Fruit fly (Drosophila melanogaster) whole organism, prepupa: Measurements from ENCODE around the gene bur.

Source experiments
- Blimp-1 ChIP-seq: fragments of 200-800 bp; sonication (Bioruptor generic); optimal IDR thresholded peaks from 3 replicates; lab custom pipeline; 2017; ENCODE audit warnings: missing biosample characterization, missing genetic modification characterization, mild to moderate bottlenecking, moderate library complexity, missing genetic modification reagents
- CG10669 ChIP-seq: fragments of 200-800 bp; sonication (Bioruptor generic); optimal IDR thresholded peaks from 3 replicates; lab custom pipeline; 2018; ENCODE audit warnings: missing biosample characterization, mild to moderate bottlenecking, missing genetic modification characterization, moderate library complexity
- CG11762 ChIP-seq: fragments of 200-800 bp; sonication (Bioruptor generic); optimal IDR thresholded peaks from 3 replicates; lab custom pipeline; 2016; ENCODE audit warnings: missing biosample characterization, missing genetic modification characterization; ENCODE audit not compliant: insufficient read depth
- CG1621 ChIP-seq: fragments of 200-800 bp; sonication (Bioruptor generic); optimal IDR thresholded peaks from 3 replicates; lab custom pipeline; 2018; ENCODE audit warnings: missing biosample characterization, mild to moderate bottlenecking, missing genetic modification characterization
- CG3032 ChIP-seq: fragments of 200-800 bp; optimal IDR thresholded peaks from 2 replicates; lab custom pipeline; 2019; ENCODE audit warnings: missing biosample characterization, mild to moderate bottlenecking, missing genetic modification characterization, moderate library complexity
- CG31627 ChIP-seq: fragments of 200-800 bp; sonication (Bioruptor generic); optimal IDR thresholded peaks from 3 replicates; lab custom pipeline; 2016; ENCODE audit warnings: missing biosample characterization, missing genetic modification characterization
- CG34406 ChIP-seq: fragments of 200-800 bp; sonication (Bioruptor generic); optimal IDR thresholded peaks from 3 replicates; lab custom pipeline; 2016; ENCODE audit warnings: missing biosample characterization, missing genetic modification characterization
- CG3919 ChIP-seq: fragments of 200-800 bp; sonication (Bioruptor generic); optimal IDR thresholded peaks from 3 replicates; lab custom pipeline; 2016; ENCODE audit warnings: missing biosample characterization, missing genetic modification characterization
- CG6163 ChIP-seq: fragments of 200-800 bp; sonication (Bioruptor generic); IDR thresholded peaks from 3 replicates; pipeline ENCODE4 v1.3.6; 2022; ENCODE audit warnings: missing biosample characterization, missing genetic modification characterization
- CG6276 ChIP-seq: fragments of 200-800 bp; sonication (Bioruptor generic); optimal IDR thresholded peaks from 2 replicates; lab custom pipeline; 2017; ENCODE audit warnings: missing biosample characterization, mild to moderate bottlenecking, missing genetic modification characterization
- CG6854 ChIP-seq: fragments of 200-800 bp; sonication (Bioruptor generic); optimal IDR thresholded peaks from 2 replicates; lab custom pipeline; 2017; ENCODE audit warnings: missing biosample characterization, mild to moderate bottlenecking, missing genetic modification characterization
- CG8119 ChIP-seq: fragments of 200-800 bp; sonication (Bioruptor generic); IDR thresholded peaks from 3 replicates; pipeline ENCODE4 v1.3.6; 2022; ENCODE audit warnings: missing biosample characterization, missing genetic modification characterization
- CG8319 ChIP-seq: fragments of 200-800 bp; sonication (Bioruptor generic); optimal IDR thresholded peaks from 3 replicates; lab custom pipeline; 2016; ENCODE audit warnings: missing biosample characterization, missing genetic modification characterization
- CG8632 ChIP-seq: fragments of 200-800 bp; sonication (Bioruptor generic); optimal IDR thresholded peaks from 3 replicates; lab custom pipeline; 2016; ENCODE audit warnings: missing biosample characterization, missing genetic modification characterization
- Eip75B ChIP-seq: fragments of 200-800 bp; sonication (Bioruptor generic); optimal IDR thresholded peaks from 3 replicates; lab custom pipeline; 2016; ENCODE audit warnings: missing biosample characterization, missing genetic modification characterization
- Eip78C ChIP-seq: fragments of 200-800 bp; sonication (Bioruptor generic); peaks from one replicate; lab custom pipeline; 2016; ENCODE audit warnings: missing biosample characterization, missing genetic modification characterization
- Eip93F ChIP-seq: fragments of 200-800 bp; sonication (Bioruptor generic); optimal IDR thresholded peaks from 2 replicates; lab custom pipeline; 2016; ENCODE audit warnings: missing biosample characterization, mild to moderate bottlenecking, missing genetic modification characterization
- Hr39 ChIP-seq: fragments of 200-800 bp; sonication (Bioruptor generic); optimal IDR thresholded peaks from 2 replicates; lab custom pipeline; 2016; ENCODE audit warnings: missing biosample characterization, missing genetic modification characterization
- Hr4 ChIP-seq: fragments of 200-800 bp; sonication (Bioruptor generic); optimal IDR thresholded peaks from 3 replicates; lab custom pipeline; 2016; ENCODE audit warnings: missing biosample characterization, missing genetic modification characterization
- Met ChIP-seq: fragments of 200-800 bp; sonication (Bioruptor generic); optimal IDR thresholded peaks from 3 replicates; lab custom pipeline; 2016; ENCODE audit warnings: missing biosample characterization, missing genetic modification characterization
- Smox ChIP-seq: fragments of 200-800 bp; sonication (Bioruptor generic); optimal IDR thresholded peaks from 3 replicates; lab custom pipeline; 2016; ENCODE audit warnings: missing biosample characterization, missing genetic modification characterization
- Sox102F ChIP-seq: fragments of 200-800 bp; sonication (Bioruptor generic); optimal IDR thresholded peaks from 2 replicates; lab custom pipeline; 2016; ENCODE audit warnings: missing biosample characterization, mild to moderate bottlenecking, missing genetic modification characterization
- Sox14 ChIP-seq: fragments of 200-800 bp; sonication (Bioruptor generic); optimal IDR thresholded peaks from 3 replicates; lab custom pipeline; 2016; ENCODE audit warnings: missing biosample characterization, missing genetic modification characterization
- Sox15 ChIP-seq: fragments of 200-800 bp; sonication (Bioruptor generic); optimal IDR thresholded peaks from 3 replicates; lab custom pipeline; 2016; ENCODE audit warnings: missing biosample characterization, missing genetic modification characterization
- achi ChIP-seq: fragments of 200-800 bp; sonication (Bioruptor generic); optimal IDR thresholded peaks from 3 replicates; lab custom pipeline; 2016; ENCODE audit warnings: missing biosample characterization, missing genetic modification characterization
- cyc ChIP-seq: fragments of 200-800 bp; sonication (Bioruptor generic); optimal IDR thresholded peaks from 3 replicates; lab custom pipeline; 2016; ENCODE audit warnings: missing biosample characterization, missing genetic modification characterization
- dac ChIP-seq: fragments of 200-800 bp; sonication (Bioruptor generic); optimal IDR thresholded peaks from 2 replicates; lab custom pipeline; 2017; ENCODE audit warnings: missing biosample characterization, mild to moderate bottlenecking, missing genetic modification characterization
- dsx ChIP-seq: fragments of 200-800 bp; optimal IDR thresholded peaks from 3 replicates; lab custom pipeline; 2019; ENCODE audit warnings: missing biosample characterization, mild to moderate bottlenecking, missing genetic modification characterization, moderate library complexity; ENCODE audit not compliant: poor library complexity, severe bottlenecking
- esn ChIP-seq: fragments of 200-800 bp; sonication (Bioruptor generic); optimal IDR thresholded peaks from 2 replicates; lab custom pipeline; 2016; ENCODE audit warnings: missing biosample characterization, mild to moderate bottlenecking, missing genetic modification characterization, moderate library complexity
- fd59A ChIP-seq: fragments of 200-800 bp; sonication (Bioruptor generic); optimal IDR thresholded peaks from 2 replicates; lab custom pipeline; 2017; ENCODE audit warnings: missing biosample characterization, mild to moderate bottlenecking, missing genetic modification characterization, missing genetic modification reagents
- lz ChIP-seq: fragments of 200-800 bp; sonication (Bioruptor generic); optimal IDR thresholded peaks from 3 replicates; lab custom pipeline; 2016; ENCODE audit warnings: missing biosample characterization, missing genetic modification characterization
- net ChIP-seq: fragments of 200-800 bp; sonication (Bioruptor generic); optimal IDR thresholded peaks from 3 replicates; lab custom pipeline; 2016; ENCODE audit warnings: missing biosample characterization, missing genetic modification characterization
- pdm3 ChIP-seq: fragments of 200-800 bp; sonication (Bioruptor generic); optimal IDR thresholded peaks from 3 replicates; lab custom pipeline; 2016; ENCODE audit warnings: missing biosample characterization, missing genetic modification characterization
- spab ChIP-seq: fragments of 200-800 bp; sonication (Bioruptor generic); optimal IDR thresholded peaks from 2 replicates; lab custom pipeline; 2017; ENCODE audit warnings: missing biosample characterization, mild to moderate bottlenecking, missing genetic modification characterization, missing genetic modification reagents
- ss ChIP-seq, 2 experiments: fragments of 200-800 bp; sonication (Bioruptor generic); optimal IDR thresholded peaks; 2 replicates in 1 of 2; 3 replicates in 1 of 2; lab custom pipeline; 2017 to 2018; ENCODE audit warnings: mild to moderate bottlenecking in 2 of 2, missing biosample characterization in 2 of 2, missing genetic modification characterization in 2 of 2, moderate library complexity in 1 of 2
- svp ChIP-seq: fragments of 200-800 bp; sonication (Bioruptor generic); peaks from one replicate; lab custom pipeline; 2016; ENCODE audit warnings: missing biosample characterization, missing genetic modification characterization
- vri ChIP-seq: fragments of 200-800 bp; sonication (Bioruptor generic); optimal IDR thresholded peaks from 3 replicates; lab custom pipeline; 2016; ENCODE audit warnings: missing biosample characterization, mild to moderate bottlenecking, missing genetic modification characterization

The bur gene

DNA sequence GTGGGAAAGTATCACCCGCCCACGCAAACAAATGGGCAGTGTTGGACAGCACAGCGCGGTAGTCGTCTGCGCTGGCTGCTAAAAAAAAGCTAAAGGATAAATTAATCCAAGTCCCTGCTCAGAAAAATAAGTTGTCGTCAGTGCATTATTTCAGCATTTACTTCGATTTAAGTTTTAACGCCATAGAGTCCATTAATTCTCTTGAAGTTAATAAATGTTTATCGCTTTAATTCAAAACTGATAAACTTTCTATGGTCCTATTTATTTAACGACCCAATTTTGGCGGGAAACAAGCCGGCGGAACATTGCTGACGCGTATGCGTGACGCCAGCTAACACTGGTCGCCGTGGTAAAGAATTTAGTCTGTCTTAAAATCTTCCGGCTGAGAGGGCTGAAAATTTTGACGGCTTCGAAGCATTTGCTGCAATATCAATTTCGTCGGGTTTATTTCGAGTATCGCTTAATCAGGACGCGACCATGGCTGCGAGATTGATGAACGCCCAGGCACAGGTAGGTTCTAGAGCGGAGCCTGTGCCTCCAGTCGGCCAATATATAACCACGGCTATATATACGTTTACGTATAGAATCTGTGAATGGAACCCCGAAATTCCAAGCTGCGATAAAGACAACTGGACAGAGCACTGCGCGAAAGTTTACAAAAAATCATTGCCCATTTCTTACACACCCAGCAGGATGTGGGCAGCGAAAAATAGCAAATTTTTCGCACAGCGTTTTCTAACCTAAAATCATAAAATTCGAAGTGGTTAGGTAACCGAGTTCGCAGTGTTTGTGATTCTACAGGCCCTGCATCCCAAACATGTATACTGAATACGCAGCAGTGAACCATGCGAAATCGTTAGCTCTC is 11.0 kb downstream of the bur start, which contains the start of the genes mAcon1, CG43345 and CG43346 (continued):
- TF ChIP-seq svp (GFP tag; lab: Kevin White, UChicago) (no peak), CG8319 (GFP tag; lab: Kevin White, UChicago) (peak; percentile 76), CG31627 (GFP tag; lab: Kevin White, UChicago) (peak; percentile 94), CG8119 (GFP tag; lab: Robert Waterston, UW) (peak; percentile 65; the same call in 2 of the 3 replicates), lz (GFP tag; lab: Kevin White, UChicago) (peak; percentile 90), CG3919 (GFP tag; lab: Kevin White, UChicago) (no peak), CG6276 (GFP tag; lab: Kevin White, UChicago) (no peak), achi (no peak), Met (GFP tag; lab: Kevin White, UChicago) (no peak), Hr4 (no peak), Sox14 (GFP tag; lab: Kevin White, UChicago) (peak; percentile 83), vri (peak; percentile 80), CG8632 (peak; percentile 66), CG10669 (GFP tag; lab: Kevin White, UChicago) (no peak), spab (GFP tag; lab: Kevin White, UChicago) (no peak), Sox102F (GFP tag; lab: Kevin White, UChicago) (no peak), CG6163 (peak; percentile 45; the same call in 1 of the 3 replicates), Blimp-1 (GFP tag; lab: Kevin White, UChicago) (no peak), CG34406 (GFP tag; lab: Kevin White, UChicago) (peak; percentile 72), CG6854 (peak; percentile 60), fd59A (GFP tag; lab: Kevin White, UChicago) (peak; percentile 70), Smox (GFP tag; lab: Kevin White, UChicago) (no peak), CG11762 (GFP tag; lab: Kevin White, UChicago) (peak; percentile 69), ss (GFP tag; optimal IDR thresholded peaks at IDR 0.05; lab: Kevin White, UChicago) (peak in 1 of 2 experiments; percentile 79), dac (peak; percentile 43), Eip78C (GFP tag; lab: Kevin White, UChicago) (peak; percentile 93), esn (GFP tag; lab: Kevin White, UChicago) (peak; percentile 89), Eip93F (no peak), Eip75B (GFP tag; lab: Kevin White, UChicago) (peak; percentile 83), Sox15 (GFP tag; lab: Kevin White, UChicago) (peak; percentile 80)
- TF ChIP-seq, all 60 proteins: peak for 37

DNA sequence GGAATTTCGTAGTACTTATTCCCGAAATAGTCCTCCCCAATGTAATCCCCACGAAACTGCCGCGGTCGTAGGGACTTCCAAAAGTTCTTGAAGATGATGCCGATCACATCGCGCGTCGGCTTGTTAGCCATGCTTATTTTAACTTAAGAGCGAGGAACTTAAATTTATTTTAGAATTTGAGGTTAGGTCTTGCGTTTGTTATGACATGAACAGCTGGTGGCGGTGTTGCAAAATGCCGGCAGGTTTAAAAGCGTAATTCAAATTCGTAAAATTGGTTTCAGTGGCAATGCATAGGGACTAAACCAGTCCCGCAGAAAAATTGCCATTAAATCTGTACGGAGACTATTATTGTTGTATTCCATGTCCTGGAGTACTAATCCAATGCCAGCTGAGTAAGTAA is 13.1 kb downstream of the bur start:
- TF ChIP-seq CG1621 (tag; lab: Kevin White, UChicago), result peak; percentile 4
- TF ChIP-seq Hr39, result no peak
- TF ChIP-seq dsx (GFP tag; lab: Kevin White, UChicago), result no peak
- no peak for TF ChIP-seq pdm3 (GFP tag; lab: Kevin White, UChicago)
- no peak for TF ChIP-seq ss (GFP tag; optimal IDR thresholded peaks at IDR 0.05; lab: Kevin White, UChicago)
- TF ChIP-seq CG3032 (tag; lab: Kevin White, UChicago), result no peak
- TF ChIP-seq esn (GFP tag; lab: Kevin White, UChicago), result peak; percentile 30
- no peak for TF ChIP-seq net (GFP tag; lab: Kevin White, UChicago)
- no peak for TF ChIP-seq Eip93F
- peak; percentile 10 for TF ChIP-seq cyc (GFP tag; lab: Kevin White, UChicago)
- peak; percentile 12 for TF ChIP-seq Sox14 (GFP tag; lab: Kevin White, UChicago)
- TF ChIP-seq vri, result peak; percentile 67
- no peak for TF ChIP-seq Blimp-1 (GFP tag; lab: Kevin White, UChicago)
- TF ChIP-seq achi, result peak; percentile 57
